Worm (Caenorhabditis elegans) whole organism, L4/young adult: ENCODE results near the gene F58G1.3.

ENCODE experiments used
- W03F9.2 ChIP-seq: fragments of 150-350 bp; optimal IDR thresholded peaks from 2 replicates; lab custom pipeline; 2014; ENCODE audit warnings: missing biosample characterization, missing genetic modification characterization
- dao-5 ChIP-seq: sonication (generic microtip); optimal IDR thresholded peaks from 2 replicates; lab custom pipeline; 2016; ENCODE audit warnings: missing genotype, missing genetic modification characterization, moderate library complexity, missing compliant biosample characterization
- him-1 ChIP-seq: sonication (generic microtip); optimal IDR thresholded peaks from 2 replicates; lab custom pipeline; 2016; ENCODE audit warnings: missing genotype, missing genetic modification reagents, missing genetic modification characterization, missing compliant biosample characterization

DNA sequence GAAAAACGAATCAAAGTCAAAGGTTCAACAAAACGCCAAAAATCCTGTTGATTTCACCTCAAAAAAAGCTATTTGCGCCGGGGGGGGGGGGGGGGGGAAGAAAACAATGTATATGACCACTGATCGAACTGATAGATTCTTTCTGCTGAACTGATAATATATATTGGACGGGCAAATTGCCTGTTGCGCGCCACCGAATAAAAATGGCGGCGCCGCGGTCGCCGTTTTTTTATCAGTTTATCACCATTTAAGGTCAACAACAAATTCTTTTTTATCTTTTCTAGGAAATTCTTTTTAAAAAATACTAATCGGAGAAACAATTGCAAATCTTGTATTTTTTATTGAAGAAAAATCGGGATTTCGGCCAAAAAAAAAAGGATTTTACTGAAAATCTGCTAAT is 48.4 kb downstream of the F58G1.3 start:
- TF ChIP-seq dao-5 (no peak), him-1 (tag; lab: Kevin White, UChicago) (no peak), W03F9.2 (tag; lab: Kevin White, UChicago) (no peak)
